Fruit fly (Drosophila melanogaster) whole organism, embryonic: ENCODE data around the gene Dsp1.

Experiments
- Adf1 ChIP-seq: fragments of 200-800 bp; sonication (Bioruptor generic); IDR thresholded peaks from 2 replicates; pipeline ENCODE4 v1.3.6; 2022; ENCODE audit warnings: missing biosample characterization, missing genetic modification characterization
- Awh ChIP-seq: fragments of 200-800 bp; sonication (Bioruptor generic); IDR thresholded peaks from 2 replicates; pipeline ENCODE4, ENCODE4 v1.3.6; 2022; ENCODE audit warnings: missing biosample characterization, missing genetic modification characterization
- B-H2 ChIP-seq: fragments of 200-800 bp; sonication (Bioruptor generic); optimal IDR thresholded peaks from 2 replicates; lab custom pipeline; 2018; ENCODE audit warnings: missing biosample characterization, mild to moderate bottlenecking, missing genetic modification characterization
- C15 ChIP-seq: fragments of 200-800 bp; sonication (Bioruptor generic); IDR thresholded peaks from 3 replicates; pipeline ENCODE4 v1.3.6; 2022; ENCODE audit warnings: missing biosample characterization, missing genetic modification characterization
- CG10147 ChIP-seq: fragments of 200-800 bp; sonication (Bioruptor generic); optimal IDR thresholded peaks from 2 replicates; lab custom pipeline; 2019; ENCODE audit warnings: missing biosample characterization, mild to moderate bottlenecking, missing genetic modification characterization, moderate library complexity
- CG1024 ChIP-seq: fragments of 200-800 bp; sonication (Bioruptor generic); IDR thresholded peaks from 2 replicates; pipeline ENCODE4 v1.3.6; 2022; ENCODE audit warnings: missing biosample characterization, missing genetic modification characterization
- CG10321 ChIP-seq: fragments of 200-800 bp; sonication (Bioruptor generic); IDR thresholded peaks from 2 replicates; pipeline ENCODE4 v1.3.6; 2022; ENCODE audit warnings: missing biosample characterization, missing genetic modification characterization
- CG11456 ChIP-seq: fragments of 200-800 bp; sonication (Bioruptor generic); IDR thresholded peaks from 3 replicates; pipeline ENCODE4 v1.3.6; 2022; ENCODE audit warnings: missing biosample characterization, missing genetic modification characterization
- CG12071 ChIP-seq: fragments of 200-800 bp; sonication (Bioruptor generic); optimal IDR thresholded peaks from 3 replicates; lab custom pipeline; 2018; ENCODE audit warnings: missing biosample characterization, mild to moderate bottlenecking, missing genetic modification characterization
- CG12104 ChIP-seq: fragments of 200-800 bp; sonication (Bioruptor generic); optimal IDR thresholded peaks from 3 replicates; lab custom pipeline; 2016; ENCODE audit warnings: missing biosample characterization, missing genetic modification characterization
- CG13123 ChIP-seq: fragments of 200-800 bp; sonication (Bioruptor generic); optimal IDR thresholded peaks from 2 replicates; lab custom pipeline; 2016; ENCODE audit warnings: missing biosample characterization, missing genetic modification characterization
- CG13894 ChIP-seq: fragments of 200-800 bp; sonication (Bioruptor generic); optimal IDR thresholded peaks from 3 replicates; lab custom pipeline; 2018; ENCODE audit warnings: missing biosample characterization, mild to moderate bottlenecking, missing genetic modification characterization, moderate library complexity
- CG15073 ChIP-seq: fragments of 200-800 bp; sonication (Bioruptor generic); optimal IDR thresholded peaks from 2 replicates; lab custom pipeline; 2016; ENCODE audit warnings: missing biosample characterization, missing genetic modification characterization
- CG17612 ChIP-seq: fragments of 200-800 bp; sonication (Bioruptor generic); IDR thresholded peaks from 2 replicates; pipeline ENCODE4 v1.3.6; 2022; ENCODE audit warnings: missing biosample characterization, missing genetic modification characterization
- CG2199 ChIP-seq: fragments of 200-800 bp; sonication (Bioruptor generic); IDR thresholded peaks from 3 replicates; pipeline ENCODE4 v1.3.6; 2022; ENCODE audit warnings: missing biosample characterization, missing genetic modification characterization
- CG30431 ChIP-seq: fragments of 200-800 bp; sonication (Bioruptor generic); optimal IDR thresholded peaks from 2 replicates; lab custom pipeline; 2017; ENCODE audit warnings: missing biosample characterization, missing genetic modification characterization
- CG31224 ChIP-seq: fragments of 200-800 bp; sonication (Bioruptor generic); IDR thresholded peaks from 2 replicates; pipeline ENCODE4 v1.3.6; 2022; ENCODE audit warnings: missing biosample characterization, missing genetic modification characterization
- CG34224 ChIP-seq: fragments of 200-800 bp; sonication (Bioruptor generic); IDR thresholded peaks from 3 replicates; pipeline ENCODE4 v1.3.6; 2022; ENCODE audit warnings: missing biosample characterization, missing genetic modification characterization; ENCODE audit not compliant: partially characterized antibody
- CG34376 ChIP-seq: fragments of 200-800 bp; sonication (Bioruptor generic); optimal IDR thresholded peaks from 2 replicates; lab custom pipeline; 2018; ENCODE audit warnings: missing biosample characterization, mild to moderate bottlenecking, missing genetic modification characterization
- CG34422 ChIP-seq: fragments of 200-800 bp; sonication (Bioruptor generic); IDR thresholded peaks from 3 replicates; pipeline ENCODE4 v1.3.6; 2022; ENCODE audit warnings: missing biosample characterization, missing genetic modification characterization
- CG5180 ChIP-seq: fragments of 200-800 bp; sonication (Bioruptor generic); optimal IDR thresholded peaks from 3 replicates; lab custom pipeline; 2017; ENCODE audit warnings: missing biosample characterization, missing genetic modification characterization, mild to moderate bottlenecking, moderate library complexity, missing genetic modification reagents
- CG6254 ChIP-seq: fragments of 200-800 bp; sonication (Bioruptor generic); optimal IDR thresholded peaks from 3 replicates; lab custom pipeline; 2017; ENCODE audit warnings: mild to moderate bottlenecking, missing biosample characterization, missing genetic modification reagents, missing genetic modification characterization
- CG6654 ChIP-seq: fragments of 200-800 bp; sonication (Bioruptor generic); optimal IDR thresholded peaks from 2 replicates; lab custom pipeline; 2017; ENCODE audit warnings: missing biosample characterization, mild to moderate bottlenecking, missing genetic modification characterization
- CG6689 ChIP-seq: fragments of 200-800 bp; sonication (Bioruptor generic); IDR thresholded peaks from 2 replicates; pipeline ENCODE4 v1.3.6; 2022; ENCODE audit warnings: missing biosample characterization, missing genetic modification characterization
- CG9727 ChIP-seq: fragments of 200-800 bp; sonication (Bioruptor generic); optimal IDR thresholded peaks from 3 replicates; lab custom pipeline; 2017; ENCODE audit warnings: missing biosample characterization, mild to moderate bottlenecking, missing genetic modification characterization
- Dip2 ChIP-seq: fragments of 200-800 bp; sonication (Bioruptor generic); IDR thresholded peaks from 2 replicates; pipeline ENCODE4 v1.3.6; 2022; ENCODE audit warnings: missing biosample characterization, missing genetic modification characterization
- Dip3 ChIP-seq: fragments of 200-800 bp; sonication (Bioruptor generic); optimal IDR thresholded peaks from 3 replicates; lab custom pipeline; 2016; ENCODE audit warnings: missing biosample characterization, missing genetic modification characterization
- Drgx ChIP-seq: fragments of 200-800 bp; sonication (Bioruptor generic); IDR thresholded peaks from 2 replicates; pipeline ENCODE4 v1.3.6; 2022; ENCODE audit warnings: missing biosample characterization, missing genetic modification characterization
- MTF-1 ChIP-seq: fragments of 200-800 bp; sonication (Bioruptor generic); optimal IDR thresholded peaks from 2 replicates; lab custom pipeline; 2018; ENCODE audit warnings: missing biosample characterization, mild to moderate bottlenecking, missing genetic modification characterization, borderline replicate concordance
- NFAT ChIP-seq: fragments of 200-800 bp; sonication (Bioruptor generic); IDR thresholded peaks from 2 replicates; pipeline ENCODE4 v1.3.6; 2022; ENCODE audit warnings: missing biosample characterization, missing genetic modification characterization
- Scr ChIP-seq: fragments of 200-800 bp; sonication (Bioruptor generic); IDR thresholded peaks from 2 replicates; pipeline ENCODE4 v1.3.6; 2022; ENCODE audit warnings: missing biosample characterization, missing genetic modification characterization; ENCODE audit not compliant: partially characterized antibody
- amos ChIP-seq: fragments of 200-800 bp; sonication (Bioruptor generic); IDR thresholded peaks from 2 replicates; pipeline ENCODE4 v1.3.6; 2022; ENCODE audit warnings: missing biosample characterization, missing genetic modification characterization; ENCODE audit not compliant: partially characterized antibody
- ase ChIP-seq: fragments of 200-800 bp; sonication (Bioruptor generic); IDR thresholded peaks from 3 replicates; pipeline ENCODE4 v1.3.6; 2022; ENCODE audit warnings: missing biosample characterization, missing genetic modification characterization
- bigmax ChIP-seq: fragments of 200-800 bp; sonication (Bioruptor generic); optimal IDR thresholded peaks from 2 replicates; lab custom pipeline; 2018; ENCODE audit warnings: missing biosample characterization, mild to moderate bottlenecking, missing genetic modification characterization
- cad ChIP-seq: fragments of >200 bp; optimal IDR thresholded peaks from 2 replicates; lab custom pipeline; 2017; ENCODE audit warnings: missing biosample characterization, missing genetic modification characterization
- cas ChIP-seq: fragments of 200-800 bp; sonication (Bioruptor generic); IDR thresholded peaks from 2 replicates; pipeline ENCODE4 v1.3.6; 2022; ENCODE audit warnings: missing biosample characterization, missing genetic modification characterization
- cg ChIP-seq: fragments of 200-800 bp; sonication (Bioruptor generic); optimal IDR thresholded peaks from 3 replicates; lab custom pipeline; 2019; ENCODE audit warnings: missing biosample characterization, mild to moderate bottlenecking, missing genetic modification characterization, moderate library complexity
- chif ChIP-seq, 2 experiments: fragments of 200-800 bp; sonication (Bioruptor generic); optimal IDR thresholded peaks; 3 replicates each; lab custom pipeline; 2016; ENCODE audit warnings: missing biosample characterization in 2 of 2, missing genetic modification characterization in 2 of 2
- chinmo ChIP-seq: fragments of 200-800 bp; sonication (Bioruptor generic); IDR thresholded peaks from 4 replicates; pipeline ENCODE4 v1.3.6; 2022; ENCODE audit warnings: missing biosample characterization, missing genetic modification characterization; ENCODE audit not compliant: partially characterized antibody
- ci ChIP-seq: fragments of 200-800 bp; sonication (Bioruptor generic); IDR thresholded peaks from 3 replicates; pipeline ENCODE4 v1.3.6; 2022; ENCODE audit warnings: missing biosample characterization, missing genetic modification characterization
- danr ChIP-seq: fragments of 200-800 bp; sonication (Bioruptor generic); IDR thresholded peaks from 2 replicates; pipeline ENCODE4 v1.3.6; 2022; ENCODE audit warnings: missing biosample characterization, missing genetic modification characterization
- en ChIP-seq: fragments of 200-800 bp; sonication (Bioruptor generic); optimal IDR thresholded peaks from 2 replicates; lab custom pipeline; 2016; ENCODE audit warnings: missing biosample characterization, missing genetic modification characterization
- grau ChIP-seq: fragments of 200-800 bp; optimal IDR thresholded peaks from 3 replicates; lab custom pipeline; 2019; ENCODE audit warnings: missing biosample characterization, mild to moderate bottlenecking, missing genetic modification characterization, moderate library complexity
- ken ChIP-seq: fragments of 200-800 bp; sonication (Bioruptor generic); IDR thresholded peaks from 3 replicates; pipeline ENCODE4 v1.3.6; 2022; ENCODE audit warnings: missing biosample characterization, missing genetic modification characterization
- lola ChIP-seq, 3 experiments: fragments of >200 bp in 2 of 3; fragments of 200-800 bp in 1 of 3; sonication (Bioruptor generic) in 1 of 3; optimal IDR thresholded peaks; 2 replicates each; lab custom pipeline; 2017 to 2019; ENCODE audit warnings: missing biosample characterization in 3 of 3, missing genetic modification characterization in 3 of 3, mild to moderate bottlenecking in 1 of 3, moderate library complexity in 1 of 3
- onecut ChIP-seq: fragments of 200-800 bp; sonication (Bioruptor generic); IDR thresholded peaks from 2 replicates; pipeline ENCODE4 v1.3.6; 2022; ENCODE audit warnings: missing biosample characterization, missing genetic modification characterization
- sc ChIP-seq, 3 experiments: fragments of >200 bp in 2 of 3; fragments of 200-800 bp in 1 of 3; sonication (Bioruptor generic) in 1 of 3; optimal IDR thresholded peaks; 2 replicates in 2 of 3; 3 replicates in 1 of 3; lab custom pipeline; 2017; ENCODE audit warnings: mild to moderate bottlenecking in 1 of 3, missing biosample characterization in 1 of 3, missing genetic modification characterization in 1 of 3, missing genetic modification reagents in 1 of 3
- trh ChIP-seq: fragments of 200-800 bp; sonication (Bioruptor generic); optimal IDR thresholded peaks from 2 replicates; lab custom pipeline; 2016; ENCODE audit warnings: missing biosample characterization, missing genetic modification characterization
- wek ChIP-seq: fragments of 200-800 bp; sonication (Bioruptor generic); optimal IDR thresholded peaks from 3 replicates; lab custom pipeline; 2018; ENCODE audit warnings: missing biosample characterization, mild to moderate bottlenecking, missing genetic modification characterization, moderate library complexity

Dsp1 gene

DNA sequence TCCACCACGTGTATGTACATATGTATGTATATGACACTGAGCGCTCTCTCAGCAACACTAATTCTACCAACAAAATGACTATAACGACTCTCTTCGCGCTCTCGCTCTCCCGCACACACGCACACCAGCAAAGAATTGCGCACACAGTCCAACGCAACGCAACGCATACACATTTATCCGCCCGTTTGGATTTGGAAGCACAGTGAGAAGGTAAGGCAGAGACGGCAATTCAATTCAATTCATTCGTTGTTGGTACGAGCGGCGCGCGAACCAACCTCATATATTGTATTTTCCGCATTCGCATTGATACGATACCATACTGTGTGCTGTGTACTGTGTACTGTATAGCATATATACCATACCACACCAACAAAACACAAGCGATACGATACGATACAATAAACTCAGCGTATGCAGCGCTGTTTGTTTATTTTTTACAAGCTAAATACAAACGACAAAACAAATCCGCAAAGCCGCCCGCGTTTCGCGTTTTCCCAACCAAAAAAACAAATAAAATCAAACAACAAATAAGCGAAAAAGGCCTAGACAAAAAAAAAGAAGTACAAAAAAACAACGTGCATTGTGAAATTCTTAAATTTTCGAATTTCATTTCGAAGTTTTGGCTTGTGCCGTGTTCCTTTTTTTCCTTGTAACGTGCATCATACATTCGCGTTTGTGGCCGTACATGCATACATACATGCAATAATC, at the start of gene Dsp1, which contains the start of gene CG9921 (continued):
- peak; percentile 95 for TF ChIP-seq chinmo (GFP tag; lab: Robert Waterston, UW)
- no peak for TF ChIP-seq CG6254 (GFP tag; lab: Kevin White, UChicago)
- TF ChIP-seq CG1024 (GFP tag; lab: Robert Waterston, UW): 0 out of 2 replicates have a peak, but pooled peaks have one; percentile 6
- TF ChIP-seq amos: peak; percentile 17; the same call in 1 of the 2 replicates
- TF ChIP-seq Dip2 (GFP tag; lab: Robert Waterston, UW): no peak
- no peak for TF ChIP-seq CG10321 (GFP tag; lab: Robert Waterston, UW)
- no peak for TF ChIP-seq CG6654 (GFP tag; lab: Kevin White, UChicago)
- peak; percentile 27 for TF ChIP-seq cad (GFP tag; lab: Kevin White, UChicago)
- TF ChIP-seq CG10147: no peak
- TF ChIP-seq CG11456: no peak
- TF ChIP-seq CG12104 (GFP tag; lab: Kevin White, UChicago): no peak
- peak; percentile 62; the same call in 2 of the 3 replicates for TF ChIP-seq ci
- peak in 1 of 3 experiments; percentile 44 for TF ChIP-seq lola (GFP tag; optimal IDR thresholded peaks at IDR 0.05; lab: Kevin White, UChicago)
- TF ChIP-seq CG13123 (GFP tag; lab: Kevin White, UChicago): no peak
- TF ChIP-seq CG15073: no peak
- no peak for TF ChIP-seq danr (GFP tag; lab: Robert Waterston, UW)
- TF ChIP-seq Drgx (GFP tag; lab: Robert Waterston, UW): peak; percentile 8; the same call in 1 of the 2 replicates
- TF ChIP-seq ase (GFP tag; lab: Robert Waterston, UW): no peak
- TF ChIP-seq Dip3 (GFP tag; lab: Kevin White, UChicago): no peak
- peak; percentile 17; the same call in 1 of the 2 replicates for TF ChIP-seq CG6689 (GFP tag; lab: Robert Waterston, UW)
- peak; percentile 61 for TF ChIP-seq CG34376 (GFP tag; lab: Kevin White, UChicago)
- peak; percentile 13 for TF ChIP-seq grau
- TF ChIP-seq chif (GFP tag; optimal IDR thresholded peaks at IDR 0.05; lab: Kevin White, UChicago): no peak
- TF ChIP-seq CG12071: peak; percentile 30
- peak; percentile 99 for TF ChIP-seq CG2199 (GFP tag; lab: Robert Waterston, UW)
- no peak for TF ChIP-seq trh (GFP tag; lab: Kevin White, UChicago)
- peak; percentile 97 for TF ChIP-seq cg
- TF ChIP-seq CG30431 (GFP tag; lab: Kevin White, UChicago): no peak
- TF ChIP-seq onecut (GFP tag; lab: Robert Waterston, UW): no peak
- TF ChIP-seq CG34224 (GFP tag; lab: Robert Waterston, UW): 0 out of 3 replicates have a peak, but pooled peaks have one; percentile 47
- TF ChIP-seq Awh (GFP tag; lab: Robert Waterston, UW): no peak
- peak; percentile 53; the same call in 1 of the 3 replicates for TF ChIP-seq CG34422
- TF ChIP-seq sc (optimal IDR thresholded peaks at IDR 0.05; lab: Kevin White, UChicago): no peak
- TF ChIP-seq sc (GFP tag; optimal IDR thresholded peaks at IDR 0.05; lab: Kevin White, UChicago): no peak
- no peak for TF ChIP-seq en (GFP tag; lab: Kevin White, UChicago)
- TF ChIP-seq bigmax (GFP tag; lab: Kevin White, UChicago): no peak
- no peak for TF ChIP-seq CG17612 (GFP tag; lab: Robert Waterston, UW)
- peak; percentile 2 for TF ChIP-seq CG13894 (tag; lab: Kevin White, UChicago)
- TF ChIP-seq Adf1: no peak
- peak; percentile 13 for TF ChIP-seq B-H2 (GFP tag; lab: Kevin White, UChicago)
- no peak for TF ChIP-seq C15 (GFP tag; lab: Robert Waterston, UW)
- no peak for TF ChIP-seq CG5180 (GFP tag; lab: Kevin White, UChicago)
- TF ChIP-seq ken: no peak
- TF ChIP-seq MTF-1 (GFP tag; lab: Kevin White, UChicago): peak; percentile 48
- 0 out of 2 replicates have a peak, but pooled peaks have one; percentile 23 for TF ChIP-seq NFAT (GFP tag; lab: Robert Waterston, UW)
- TF ChIP-seq cas (GFP tag; lab: Robert Waterston, UW): no peak
- no peak for TF ChIP-seq CG31224 (GFP tag; lab: Robert Waterston, UW)
- TF ChIP-seq Scr: peak; percentile 33; the same call in 1 of the 2 replicates
- no peak for TF ChIP-seq CG9727 (GFP tag; lab: Kevin White, UChicago)
- peak; percentile 53 for TF ChIP-seq wek
